Fruit fly (Drosophila melanogaster): ENCODE measurements around the gene CG18787.

The CG18787 gene

DNA sequence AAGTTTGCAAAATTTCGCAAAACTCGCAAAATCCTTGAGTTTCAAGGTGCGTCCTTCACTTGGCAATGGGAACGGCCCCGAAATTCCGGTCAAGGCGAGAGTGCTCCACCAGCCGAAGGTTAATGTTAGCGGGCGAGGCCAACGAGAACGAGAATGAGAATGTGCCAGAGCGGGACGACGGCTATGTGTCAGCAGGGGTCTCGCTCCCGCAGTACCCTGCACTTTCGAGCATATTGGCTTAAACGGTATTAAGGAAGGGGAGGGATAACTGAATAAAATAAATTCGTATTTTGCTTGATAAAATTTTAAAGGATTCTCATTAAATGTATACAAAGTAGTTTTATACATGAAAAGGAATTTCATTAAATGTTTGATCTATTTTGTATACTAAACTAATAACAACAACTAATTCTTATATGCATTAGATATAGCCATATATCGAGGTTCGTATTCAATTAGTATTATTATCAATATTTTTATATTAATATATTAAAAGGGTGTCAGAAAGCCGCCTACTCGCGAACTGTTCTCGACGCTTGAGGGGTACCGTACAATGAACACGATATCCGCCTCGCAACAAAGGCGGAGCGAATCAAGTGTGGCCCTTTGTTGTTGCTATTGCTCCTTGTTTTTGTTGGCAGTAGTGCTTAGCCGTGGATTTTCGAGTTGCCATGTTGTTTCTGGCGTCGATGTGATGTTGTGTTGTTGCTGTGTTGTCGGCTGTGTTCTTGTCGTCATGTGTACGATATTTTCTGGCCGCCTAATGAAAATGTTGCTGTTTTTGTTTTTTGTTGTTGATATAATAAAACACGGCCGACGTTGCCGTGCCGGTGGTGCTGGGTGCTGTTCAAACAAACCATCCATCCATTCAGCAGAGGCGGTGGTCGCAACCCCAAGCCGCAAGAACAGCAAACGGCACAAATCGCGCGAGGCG lies 7.5 kb upstream of the CG18787 start (continued):
- peak; percentile 97 for TF ChIP-seq CG10209 (GFP tag; optimal IDR thresholded peaks at IDR 0.05)
- peak; percentile 88 for TF ChIP-seq CG10654 (GFP tag; optimal IDR thresholded peaks at IDR 0.05)
- TF ChIP-seq CG8924 (tag; optimal IDR thresholded peaks at IDR 0.05) = peak; percentile 98
- TF ChIP-seq MESR4 (GFP tag; optimal IDR thresholded peaks at IDR 0.05) = no peak
- TF ChIP-seq CG33213 (GFP tag; optimal IDR thresholded peaks at IDR 0.05) = peak; percentile 24
- TF ChIP-seq CG14050 (GFP tag; IDR thresholded peaks at IDR 0.05) = no peak
- no peak for TF ChIP-seq gro (GFP tag; optimal IDR thresholded peaks at IDR 0.05)
- peak; percentile 85 for TF ChIP-seq CG7357 (GFP tag; IDR thresholded peaks at IDR 0.05)
- peak; percentile 80 for TF ChIP-seq CG15514 (GFP tag; optimal IDR thresholded peaks at IDR 0.05)
- no peak for TF ChIP-seq CG3726 (GFP tag; IDR thresholded peaks at IDR 0.05)
- peak; percentile 96 for TF ChIP-seq D19B (GFP tag; optimal IDR thresholded peaks at IDR 0.05)
- peak; percentile 90 for TF ChIP-seq CG6683 (GFP tag; optimal IDR thresholded peaks at IDR 0.05)
- no peak for TF ChIP-seq tll (GFP tag; optimal IDR thresholded peaks at IDR 0.05)
- TF ChIP-seq Lhr (GFP tag; optimal IDR thresholded peaks at IDR 0.05) = no peak
- no peak for TF ChIP-seq sr (GFP tag; IDR thresholded peaks at IDR 0.05)
- TF ChIP-seq CHES-1-like (GFP tag; optimal IDR thresholded peaks at IDR 0.05) = peak; percentile 32
- no peak for TF ChIP-seq CG32532 (GFP tag; IDR thresholded peaks at IDR 0.05)
- TF ChIP-seq cas (GFP tag; IDR thresholded peaks at IDR 0.05) = no peak
- peak; percentile 77 for TF ChIP-seq shn (GFP tag; optimal IDR thresholded peaks at IDR 0.05)
- TF ChIP-seq CG10366 (GFP tag; IDR thresholded peaks at IDR 0.05) = no peak
- TF ChIP-seq CG10267 (tag; optimal IDR thresholded peaks at IDR 0.05) = peak; percentile 95
- no peak for TF ChIP-seq chm (GFP tag; IDR thresholded peaks at IDR 0.05)
- TF ChIP-seq Gug (GFP tag; IDR thresholded peaks at IDR 0.05) = peak; percentile 75; the same call in 3 of the 4 replicates
- TF ChIP-seq caup (GFP tag; optimal IDR thresholded peaks at IDR 0.05; ENCODE audit: severe bottlenecking) = peak; percentile 94
- no peak for TF ChIP-seq Doc2 (GFP tag; IDR thresholded peaks at IDR 0.05)
- TF ChIP-seq CG10462 (GFP tag; optimal IDR thresholded peaks at IDR 0.05) = peak; percentile 90
- no peak for TF ChIP-seq Doc3 (GFP tag; IDR thresholded peaks at IDR 0.05; ENCODE audit: partially characterized antibody)
- TF ChIP-seq CG5245 (GFP tag; optimal IDR thresholded peaks at IDR 0.05) = peak; percentile 81
- no peak for TF ChIP-seq CkIIα-i1 (GFP tag; IDR thresholded peaks at IDR 0.05)
- TF ChIP-seq CG16863 (GFP tag; optimal IDR thresholded peaks at IDR 0.05) = peak; percentile 71
- TF ChIP-seq CG1647 (GFP tag; optimal IDR thresholded peaks at IDR 0.05) = peak; percentile 28
- TF ChIP-seq HLH54F (GFP tag; optimal IDR thresholded peaks at IDR 0.05) = peak; percentile 46
- peak; percentile 26 for TF ChIP-seq pb (GFP tag; optimal IDR thresholded peaks at IDR 0.05)
- no peak for TF ChIP-seq eve (GFP tag; optimal IDR thresholded peaks at IDR 0.05)
- TF ChIP-seq fu2 (GFP tag; optimal IDR thresholded peaks at IDR 0.05) = peak; percentile 22
- no peak for TF ChIP-seq CG3163 (GFP tag; optimal IDR thresholded peaks at IDR 0.05)
- peak; percentile 37 for TF ChIP-seq Myb (GFP tag; optimal IDR thresholded peaks at IDR 0.05)
- peak; percentile 92 for TF ChIP-seq zen (tag; optimal IDR thresholded peaks at IDR 0.05)
- peak; percentile 98 for TF ChIP-seq CG13296 (GFP tag; optimal IDR thresholded peaks at IDR 0.05)
- peak; percentile 73 for TF ChIP-seq lbe (GFP tag; optimal IDR thresholded peaks at IDR 0.05)
- peak; percentile 88 for TF ChIP-seq trh (GFP tag; optimal IDR thresholded peaks at IDR 0.05)
- TF ChIP-seq vfl (GFP tag; optimal IDR thresholded peaks at IDR 0.05) = peak; percentile 60
- TF ChIP-seq CG9437 (GFP tag; optimal IDR thresholded peaks at IDR 0.05) = peak; percentile 95
- peak; percentile 41 to 96 for TF ChIP-seq Hr51 (GFP tag; optimal IDR thresholded peaks at IDR 0.05)
- peak; percentile 91 for TF ChIP-seq YL-1 (GFP tag; optimal IDR thresholded peaks at IDR 0.05)
- TF ChIP-seq CG6791 (GFP tag; IDR thresholded peaks at IDR 0.05; ENCODE audit: partially characterized antibody) = no peak
- TF ChIP-seq corto (GFP tag; optimal IDR thresholded peaks at IDR 0.05) = no peak
- no peak for TF ChIP-seq Hr39 (optimal IDR thresholded peaks at IDR 0.05)
- peak; percentile 91 for TF ChIP-seq CG9817 (tag; optimal IDR thresholded peaks at IDR 0.05)

All from whole organism, embryonic.